Fruit fly (Drosophila melanogaster): ENCODE data around the gene CG42613.

Gene CG42613

dm6 chr3R:18902164-18902563 is 26.8 kb upstream of the CG42613 start, which contains the start of gene CG14294:
CG14294 (minus strand) TSS chr3R:18902264.
- TF ChIP-seq Xbp1 (GFP tag; optimal IDR thresholded peaks at IDR 0.05) (no peak), Fer3 (tag; optimal IDR thresholded peaks at IDR 0.05) (no peak), stwl (tag; optimal IDR thresholded peaks at IDR 0.05) (no peak), C15 (GFP tag; IDR thresholded peaks at IDR 0.05) (no peak), kni (GFP tag; optimal IDR thresholded peaks at IDR 0.05) (no peak), CG8944 (GFP tag; optimal IDR thresholded peaks at IDR 0.05) (no peak), CG9437 (GFP tag; optimal IDR thresholded peaks at IDR 0.05) (no peak), YL-1 (GFP tag; optimal IDR thresholded peaks at IDR 0.05) (no peak), CG11085 (GFP tag; IDR thresholded peaks at IDR 0.05) (no peak), tna (GFP tag; IDR thresholded peaks at IDR 0.05; ENCODE audit: partially characterized antibody) (no peak), Atf6 (GFP tag; IDR thresholded peaks at IDR 0.05) (no peak), dm (GFP tag; optimal IDR thresholded peaks at IDR 0.05) (no peak), Ptx1 (GFP tag; IDR thresholded peaks at IDR 0.05) (no peak), Mad (GFP tag; optimal IDR thresholded peaks at IDR 0.05) (no peak)

dm6 chr3R:18902858-18903257 is 26.1 kb upstream of the CG42613 start, which contains the start of gene CG34284:
CG34284 (minus strand) TSS chr3R:18902933.
- TF ChIP-seq phol (tag; optimal IDR thresholded peaks at IDR 0.05): no peak
- peak; percentile 55 for TF ChIP-seq CG13296 (GFP tag; optimal IDR thresholded peaks at IDR 0.05)
- peak; percentile 16 for TF ChIP-seq CG15269 (tag; optimal IDR thresholded peaks at IDR 0.05)
- no peak for TF ChIP-seq ro (GFP tag; IDR thresholded peaks at IDR 0.05)
- TF ChIP-seq ATbp (GFP tag; optimal IDR thresholded peaks at IDR 0.05): peak; percentile 2
- peak; percentile 49 for TF ChIP-seq CG12071 (GFP tag; optimal IDR thresholded peaks at IDR 0.05)
- TF ChIP-seq CG2678 (tag; optimal IDR thresholded peaks at IDR 0.05): peak; percentile 37
- TF ChIP-seq PHDP (tag; optimal IDR thresholded peaks at IDR 0.05): peak; percentile 36
- TF ChIP-seq kay (GFP tag; optimal IDR thresholded peaks at IDR 0.05): no peak
- TF ChIP-seq mirr (GFP tag; optimal IDR thresholded peaks at IDR 0.05): peak; percentile 1
- TF ChIP-seq Med (GFP tag): peak; percentile 27

- TF ChIP-seq hkb (optimal IDR thresholded peaks at IDR 0.05) (no peak), hkb (GFP tag; IDR thresholded peaks at IDR 0.05) (no peak), CG15479 (GFP tag; optimal IDR thresholded peaks at IDR 0.05) (peak; percentile 20)
Observed at dm6 chr3R:18905555-18905920, 23.5 kb upstream of the CG42613 start, which contains the start of gene CG14292. CG14292 (minus strand) TSS chr3R:18905655.

dm6 chr3R:18905921-18906878 is 22.8 kb upstream of the CG42613 start, which contains the start of gene EndoA:
EndoA (plus strand) TSS chr3R:18906609.
- TF ChIP-seq stc (GFP tag; IDR thresholded peaks at IDR 0.05): no peak
- TF ChIP-seq CG18764 (GFP tag; optimal IDR thresholded peaks at IDR 0.05): no peak
- no peak for TF ChIP-seq CG15479 (GFP tag; optimal IDR thresholded peaks at IDR 0.05)
- TF ChIP-seq pzg (GFP tag; optimal IDR thresholded peaks at IDR 0.05): peak; percentile 92
- no peak for TF ChIP-seq Max (GFP tag; optimal IDR thresholded peaks at IDR 0.05)
- TF ChIP-seq dimm (GFP tag; IDR thresholded peaks at IDR 0.05): no peak
- no peak for TF ChIP-seq sisA (GFP tag; IDR thresholded peaks at IDR 0.05)
- peak; percentile 61 for TF ChIP-seq Meics (GFP tag; optimal IDR thresholded peaks at IDR 0.05)
- TF ChIP-seq CG9437 (GFP tag; optimal IDR thresholded peaks at IDR 0.05): no peak
- peak; percentile 67 for TF ChIP-seq CG9797 (GFP tag; optimal IDR thresholded peaks at IDR 0.05)
- no peak; the same call in 1 of the 2 replicates for TF ChIP-seq tna (GFP tag; IDR thresholded peaks at IDR 0.05; ENCODE audit: partially characterized antibody)
- TF ChIP-seq CG12071 (GFP tag; optimal IDR thresholded peaks at IDR 0.05): peak; percentile 36
- no peak for TF ChIP-seq Hmx (GFP tag; optimal IDR thresholded peaks at IDR 0.05)
- peak; percentile 45 for TF ChIP-seq dmrt11E (tag; optimal IDR thresholded peaks at IDR 0.05)
- peak; percentile 66 for TF ChIP-seq CG31441 (GFP tag; IDR thresholded peaks at IDR 0.05)
- no peak for TF ChIP-seq Bdp1 (GFP tag; optimal IDR thresholded peaks at IDR 0.05)
- TF ChIP-seq sr (GFP tag; IDR thresholded peaks at IDR 0.05): no peak
- no peak for TF ChIP-seq Fer2 (tag; optimal IDR thresholded peaks at IDR 0.05)
- TF ChIP-seq Adf1 (GFP tag; IDR thresholded peaks at IDR 0.05): peak; percentile 54
- TF ChIP-seq CG13424 (tag; optimal IDR thresholded peaks at IDR 0.05): peak; percentile 58
- no peak for TF ChIP-seq CG13624 (GFP tag; optimal IDR thresholded peaks at IDR 0.05)
